Worm (Caenorhabditis elegans) whole organism, young adult: ENCODE data around the gene eif-1.

Experiments used
- B0019.2 ChIP-seq: fragments of 200-800 bp; sonication (Bioruptor generic); conservative IDR thresholded peaks from 2 replicates; pipeline ENCODE4 v1.3.6; 2022; ENCODE audit warnings: missing genetic modification reagents, missing genetic modification characterization, missing compliant biosample characterization
- B0336.3 ChIP-seq: fragments of 200-800 bp; sonication (Bioruptor generic); IDR thresholded peaks from 2 replicates; pipeline ENCODE4 v1.3.6; 2022; ENCODE audit warnings: missing genetic modification characterization, missing compliant biosample characterization
- D2030.7 ChIP-seq: fragments of 200-800 bp; sonication (Bioruptor generic); IDR thresholded peaks from 2 replicates; pipeline ENCODE4 v1.3.6; 2022; ENCODE audit warnings: missing genetic modification reagents, missing genetic modification characterization, missing compliant biosample characterization
- F10E7.11 ChIP-seq: sonication (generic microtip); optimal IDR thresholded peaks from 2 replicates; lab custom pipeline; 2017; ENCODE audit warnings: mild to moderate bottlenecking, missing genetic modification characterization, moderate library complexity, missing compliant biosample characterization
- F57A8.1 ChIP-seq: fragments of 200-800 bp; sonication (Bioruptor generic); optimal IDR thresholded peaks from 2 replicates; lab custom pipeline; 2018; ENCODE audit warnings: mild to moderate bottlenecking, missing genetic modification characterization, moderate library complexity, missing compliant biosample characterization
- F57C9.4 ChIP-seq: sonication (generic microtip); optimal IDR thresholded peaks from 2 replicates; lab custom pipeline; 2017; ENCODE audit warnings: mild to moderate bottlenecking, missing genetic modification characterization, missing compliant biosample characterization
- K11D2.4 ChIP-seq: fragments of 200-800 bp; sonication (Bioruptor generic); IDR thresholded peaks from 2 replicates; pipeline ENCODE4 v1.3.6; 2022; ENCODE audit warnings: missing genetic modification reagents, missing genetic modification characterization, missing compliant biosample characterization
- K12H6.12 ChIP-seq: fragments of 200-800 bp; sonication (Bioruptor generic); optimal IDR thresholded peaks from 2 replicates; lab custom pipeline; 2018; ENCODE audit warnings: mild to moderate bottlenecking, missing genetic modification characterization, missing compliant biosample characterization
- akir-1 ChIP-seq: fragments of 200-800 bp; sonication (Bioruptor generic); optimal IDR thresholded peaks from 2 replicates; lab custom pipeline; 2018; ENCODE audit warnings: mild to moderate bottlenecking, missing genetic modification characterization, moderate library complexity, missing compliant biosample characterization
- aptf-2 ChIP-seq: fragments of 200-800 bp; sonication (Bioruptor generic); conservative IDR thresholded peaks from 2 replicates; pipeline ENCODE4 v1.3.6; 2022; ENCODE audit warnings: missing genetic modification reagents, missing genetic modification characterization, missing compliant biosample characterization
- attf-3 ChIP-seq: fragments of 200-800 bp; sonication (Bioruptor generic); conservative IDR thresholded peaks from 2 replicates; pipeline ENCODE4 v1.3.6; 2022; ENCODE audit warnings: missing genetic modification reagents, missing genetic modification characterization, missing compliant biosample characterization
- ceh-100 ChIP-seq: fragments of 200-800 bp; sonication (Bioruptor generic); IDR thresholded peaks from 2 replicates; pipeline ENCODE4 v1.3.6; 2022; ENCODE audit warnings: missing genetic modification reagents, missing genetic modification characterization, missing compliant biosample characterization
- ceh-27 ChIP-seq: fragments of 200-800 bp; sonication (Bioruptor generic); optimal IDR thresholded peaks from 2 replicates; lab custom pipeline; 2018; ENCODE audit warnings: mild to moderate bottlenecking, missing genetic modification characterization, moderate library complexity, missing compliant biosample characterization
- ceh-40 ChIP-seq: fragments of 200-800 bp; sonication (Bioruptor generic); IDR thresholded peaks from 2 replicates; pipeline ENCODE4 v1.3.6; 2022; ENCODE audit warnings: missing genetic modification characterization, missing compliant biosample characterization
- ceh-79 ChIP-seq: sonication (generic microtip); optimal IDR thresholded peaks from 2 replicates; lab custom pipeline; 2017; ENCODE audit warnings: mild to moderate bottlenecking, missing genetic modification characterization, missing compliant biosample characterization
- dpff-1 ChIP-seq: sonication (generic microtip); optimal IDR thresholded peaks from 2 replicates; lab custom pipeline; 2017; ENCODE audit warnings: mild to moderate bottlenecking, missing genetic modification characterization, missing compliant biosample characterization
- efl-1 ChIP-seq: fragments of 150-350 bp; optimal IDR thresholded peaks from 2 replicates; lab custom pipeline; 2014; ENCODE audit warnings: missing biosample characterization, missing genetic modification reagents, missing genetic modification characterization
- fkh-3 ChIP-seq: sonication (generic microtip); optimal IDR thresholded peaks from 2 replicates; lab custom pipeline; 2016; ENCODE audit warnings: mild to moderate bottlenecking, missing genetic modification characterization, missing compliant biosample characterization
- gei-17 ChIP-seq: fragments of 200-800 bp; sonication (Bioruptor generic); optimal IDR thresholded peaks from 2 replicates; lab custom pipeline; 2018; ENCODE audit warnings: mild to moderate bottlenecking, missing genetic modification characterization, missing compliant biosample characterization
- hlh-26 ChIP-seq: fragments of 200-800 bp; sonication (Bioruptor generic); conservative IDR thresholded peaks from 2 replicates; pipeline ENCODE4 v1.3.6; 2022; ENCODE audit warnings: missing genetic modification reagents, missing genetic modification characterization, missing compliant biosample characterization
- hmg-1.2 ChIP-seq: fragments of 200-800 bp; sonication (Bioruptor generic); IDR thresholded peaks from 2 replicates; pipeline ENCODE4 v1.3.6; 2022; ENCODE audit warnings: missing genetic modification reagents, missing genetic modification characterization, missing compliant biosample characterization
- hmg-20 ChIP-seq: fragments of 200-800 bp; sonication (Bioruptor generic); IDR thresholded peaks from 2 replicates; pipeline ENCODE4 v1.3.6; 2022; ENCODE audit warnings: missing genetic modification reagents, missing genetic modification characterization, missing compliant biosample characterization
- hsf-1 ChIP-seq: fragments of 200-800 bp; sonication (Bioruptor generic); IDR thresholded peaks from 2 replicates; pipeline ENCODE4 v1.3.6; 2022; ENCODE audit warnings: missing genetic modification reagents, missing genetic modification characterization, missing compliant biosample characterization
- lin-35 ChIP-seq, 3 experiments: fragments of 150-350 bp in 2 of 3; sonication (generic microtip) in 1 of 3; optimal IDR thresholded peaks; 2 replicates each; lab custom pipeline; 2014 to 2018; ENCODE audit warnings: missing biosample characterization in 3 of 3, missing genetic modification characterization in 3 of 3, missing genetic modification reagents in 3 of 3
- lin-40 ChIP-seq: sonication (generic microtip); optimal IDR thresholded peaks from 2 replicates; lab custom pipeline; 2016; ENCODE audit warnings: missing genetic modification characterization, mild to moderate bottlenecking, missing compliant biosample characterization, missing genotype, missing genetic modification reagents
- lir-1 ChIP-seq: fragments of 200-800 bp; sonication (Bioruptor generic); conservative IDR thresholded peaks from 2 replicates; pipeline ENCODE4 v1.3.6; 2022; ENCODE audit warnings: missing genetic modification reagents, missing genetic modification characterization, missing compliant biosample characterization
- lsy-27 ChIP-seq: sonication (generic microtip); optimal IDR thresholded peaks from 2 replicates; lab custom pipeline; 2017; ENCODE audit warnings: missing genetic modification characterization, mild to moderate bottlenecking, missing compliant biosample characterization, antibody characterized with exemption, missing genotype, borderline replicate concordance; ENCODE audit not compliant: insufficient read depth
- madf-6 ChIP-seq: fragments of 200-800 bp; sonication (Bioruptor generic); IDR thresholded peaks from 2 replicates; pipeline ENCODE4 v1.3.6; 2022; ENCODE audit warnings: missing genetic modification reagents, missing genetic modification characterization, missing compliant biosample characterization
- mcd-1 ChIP-seq: fragments of 200-800 bp; sonication (Bioruptor generic); IDR thresholded peaks from 2 replicates; pipeline ENCODE4 v1.3.6; 2022; ENCODE audit warnings: missing genetic modification reagents, missing genetic modification characterization, missing compliant biosample characterization
- mel-28 ChIP-seq: sonication (generic microtip); optimal IDR thresholded peaks from 2 replicates; lab custom pipeline; 2016; ENCODE audit warnings: borderline replicate concordance, mild to moderate bottlenecking, missing genetic modification characterization, missing compliant biosample characterization
- nhr-27 ChIP-seq: fragments of 200-800 bp; sonication (Bioruptor generic); optimal IDR thresholded peaks from 2 replicates; lab custom pipeline; 2018; ENCODE audit warnings: mild to moderate bottlenecking, missing genetic modification characterization, moderate library complexity, missing compliant biosample characterization
- nhr-90 ChIP-seq: sonication (generic microtip); optimal IDR thresholded peaks from 2 replicates; lab custom pipeline; 2016; ENCODE audit warnings: missing genotype, mild to moderate bottlenecking, missing genetic modification characterization, missing compliant biosample characterization
- pha-4 ChIP-seq: fragments of 150-350 bp; sonication (generic microtip); optimal IDR thresholded peaks from 2 replicates; lab custom pipeline; 2014; ENCODE audit warnings: missing biosample characterization, missing genetic modification reagents, missing genetic modification characterization
- rcor-1 ChIP-seq: fragments of 200-800 bp; sonication (Bioruptor generic); IDR thresholded peaks from 2 replicates; pipeline ENCODE4 v1.3.6; 2022; ENCODE audit warnings: missing genetic modification reagents, missing genetic modification characterization, missing compliant biosample characterization
- repo-1 ChIP-seq: sonication (generic microtip); optimal IDR thresholded peaks from 2 replicates; lab custom pipeline; 2017; ENCODE audit warnings: mild to moderate bottlenecking, missing genetic modification characterization, missing compliant biosample characterization
- sdz-38 ChIP-seq: sonication (generic microtip); optimal IDR thresholded peaks from 2 replicates; lab custom pipeline; 2016; ENCODE audit warnings: missing genotype, missing genetic modification characterization, missing compliant biosample characterization
- somi-1 ChIP-seq: fragments of 200-800 bp; sonication (Bioruptor generic); optimal IDR thresholded peaks from 2 replicates; lab custom pipeline; 2018; ENCODE audit warnings: mild to moderate bottlenecking, missing genetic modification characterization, missing compliant biosample characterization
- tbx-9 ChIP-seq: sonication (generic microtip); optimal IDR thresholded peaks from 2 replicates; lab custom pipeline; 2016; ENCODE audit warnings: borderline replicate concordance, missing genetic modification characterization, inconsistent platforms, missing compliant biosample characterization
- tlf-1 ChIP-seq: fragments of 200-800 bp; sonication (Bioruptor generic); optimal IDR thresholded peaks from 2 replicates; lab custom pipeline; 2018; ENCODE audit warnings: mild to moderate bottlenecking, missing genetic modification characterization, missing compliant biosample characterization
- unc-62 ChIP-seq: fragments of 150-350 bp; optimal IDR thresholded peaks from 2 replicates; lab custom pipeline; 2014; ENCODE audit warnings: missing biosample characterization, missing genetic modification reagents, missing genetic modification characterization
- zfh-2 ChIP-seq: fragments of 200-800 bp; sonication (Bioruptor generic); conservative IDR thresholded peaks from 2 replicates; pipeline ENCODE4 v1.3.6; 2022; ENCODE audit warnings: missing genetic modification reagents, missing genetic modification characterization, missing compliant biosample characterization
- zim-3 ChIP-seq: sonication (generic microtip); optimal IDR thresholded peaks from 2 replicates; lab custom pipeline; 2017; ENCODE audit warnings: mild to moderate bottlenecking, missing genetic modification characterization, moderate library complexity, missing compliant biosample characterization
- ztf-18 ChIP-seq: sonication (generic microtip); optimal IDR thresholded peaks from 2 replicates; lab custom pipeline; 2016; ENCODE audit warnings: missing genotype, mild to moderate bottlenecking, missing genetic modification characterization, missing compliant biosample characterization
- ztf-22 ChIP-seq: fragments of 200-800 bp; sonication (Bioruptor generic); optimal IDR thresholded peaks from 2 replicates; lab custom pipeline; 2018; ENCODE audit warnings: mild to moderate bottlenecking, missing genetic modification characterization, moderate library complexity, missing compliant biosample characterization
- ztf-25 ChIP-seq: fragments of 200-800 bp; sonication (Bioruptor generic); IDR thresholded peaks from 2 replicates; pipeline ENCODE4 v1.3.6; 2022; ENCODE audit warnings: missing genetic modification reagents, missing genetic modification characterization, missing compliant biosample characterization
- ztf-28 ChIP-seq: fragments of 200-800 bp; sonication (Bioruptor generic); IDR thresholded peaks from 2 replicates; pipeline ENCODE4 v1.3.6; 2022; ENCODE audit warnings: missing genetic modification reagents, missing genetic modification characterization, missing compliant biosample characterization
- ztf-3 ChIP-seq: fragments of 200-800 bp; sonication (Bioruptor generic); optimal IDR thresholded peaks from 2 replicates; lab custom pipeline; 2018; ENCODE audit warnings: mild to moderate bottlenecking, missing genetic modification characterization, missing compliant biosample characterization
- ztf-6 ChIP-seq: fragments of 200-800 bp; sonication (Bioruptor generic); IDR thresholded peaks from 2 replicates; pipeline ENCODE4 v1.3.6; 2022; ENCODE audit warnings: missing genetic modification reagents, missing genetic modification characterization, missing compliant biosample characterization

Gene eif-1

DNA sequence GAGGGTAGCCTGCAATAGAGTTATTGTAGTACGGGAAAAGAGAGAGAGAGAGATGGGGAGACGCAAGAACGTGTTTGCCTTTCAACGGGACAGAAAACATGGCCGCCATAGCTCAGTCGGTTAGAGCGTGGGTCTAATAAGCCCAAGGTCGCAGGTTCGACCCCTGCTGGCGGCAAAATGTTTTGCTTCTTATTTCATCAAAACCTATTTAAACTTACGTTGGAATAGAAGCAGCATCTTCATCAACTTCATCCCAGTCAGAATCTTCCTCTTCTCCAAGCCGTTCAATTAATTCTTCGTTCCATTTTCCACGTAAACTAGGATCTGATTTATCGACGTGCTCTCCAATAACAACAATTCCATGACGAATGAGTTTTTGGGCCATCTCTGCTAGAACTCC is 39.3 kb upstream of the eif-1 start (continued):
- TF ChIP-seq hlh-26 (GFP tag; lab: Robert Waterston, UW) (no peak), tbx-9 (tag; lab: Kevin White, UChicago) (no peak), lsy-27 (peak; percentile 68), akir-1 (GFP tag; lab: Kevin White, UChicago) (peak; percentile 48), attf-3 (GFP tag; lab: Robert Waterston, UW) (peak; percentile 57; the same call in 1 of the 2 replicates), ztf-3 (GFP tag; lab: Kevin White, UChicago) (no peak), hsf-1 (0 out of 2 replicates have a peak, but pooled peaks have one; percentile 49), B0336.3 (GFP tag; lab: Robert Waterston, UW) (peak; percentile 79), nhr-90 (tag; lab: Kevin White, UChicago) (peak; percentile 76), zfh-2 (GFP tag; lab: Robert Waterston, UW) (no peak; the same call in 1 of the 2 replicates), fkh-3 (tag; lab: Kevin White, UChicago) (no peak), ztf-25 (peak; percentile 90; the same call in 1 of the 2 replicates), ceh-27 (GFP tag; lab: Kevin White, UChicago) (peak; percentile 54), madf-6 (peak; percentile 77), D2030.7 (GFP tag; lab: Robert Waterston, UW) (peak; percentile 47; the same call in 1 of the 2 replicates), ztf-6 (GFP tag; lab: Robert Waterston, UW) (0 out of 2 replicates have a peak, but pooled peaks have one; percentile 71), efl-1 (GFP tag; lab: Kevin White, UChicago) (no peak), repo-1 (tag; lab: Kevin White, UChicago) (peak; percentile 44), lir-1 (GFP tag; lab: Robert Waterston, UW) (no peak; the same call in 1 of the 2 replicates), mel-28 (no peak), K12H6.12 (peak; percentile 36), pha-4 (tag; lab: Kevin White, UChicago) (no peak), nhr-27 (peak; percentile 74), ceh-79 (peak; percentile 33), lin-40 (tag; lab: Kevin White, UChicago) (peak; percentile 53), hmg-1.2 (GFP tag; lab: Robert Waterston, UW) (peak; percentile 66), dpff-1 (tag; lab: Kevin White, UChicago) (no peak), tlf-1 (GFP tag; lab: Kevin White, UChicago) (peak; percentile 14), F57C9.4 (tag; lab: Kevin White, UChicago) (no peak), B0019.2 (GFP tag; lab: Robert Waterston, UW) (0 out of 2 replicates have a peak, but pooled peaks have one; percentile 40), sdz-38 (tag; lab: Kevin White, UChicago) (no peak), gei-17 (GFP tag; lab: Kevin White, UChicago) (no peak), somi-1 (GFP tag; lab: Kevin White, UChicago) (no peak), ceh-40 (GFP tag; lab: Robert Waterston, UW) (0 out of 2 replicates have a peak, but pooled peaks have one; percentile 67), ztf-28 (0 out of 2 replicates have a peak, but pooled peaks have one; percentile 14), mcd-1 (GFP tag; lab: Robert Waterston, UW) (peak; percentile 67), K11D2.4 (GFP tag; lab: Robert Waterston, UW) (no peak), ztf-18 (tag; lab: Kevin White, UChicago) (peak; percentile 55), aptf-2 (GFP tag; lab: Robert Waterston, UW) (no peak), F10E7.11 (peak; percentile 22), rcor-1 (GFP tag; lab: Robert Waterston, UW) (peak; percentile 65), ztf-22 (no peak), ceh-100 (peak; percentile 70), F57A8.1 (GFP tag; lab: Kevin White, UChicago) (no peak), hmg-20 (GFP tag; lab: Robert Waterston, UW) (peak; percentile 86), lin-35 (GFP tag; optimal IDR thresholded peaks at IDR 0.05; lab: Kevin White, UChicago) (peak in 1 of 3 experiments; percentile 48), unc-62 (GFP tag; lab: Kevin White, UChicago) (no peak), zim-3 (tag; lab: Kevin White, UChicago) (peak; percentile 53)
